Worm (Caenorhabditis elegans) whole organism, L2 larva: ENCODE data around the gene ttll-4.

Experiments
- C34F6.9 ChIP-seq: fragments of 150-350 bp; optimal IDR thresholded peaks from 2 replicates; lab custom pipeline; 2014; ENCODE audit warnings: missing biosample characterization, missing genetic modification characterization
- F13H6.1 ChIP-seq: sonication (generic microtip); optimal IDR thresholded peaks from 2 replicates; lab custom pipeline; 2016; ENCODE audit warnings: missing genetic modification characterization, missing compliant biosample characterization
- Y55F3AM.14 ChIP-seq: fragments of 200-800 bp; sonication (Bioruptor generic); optimal IDR thresholded peaks from 2 replicates; lab custom pipeline; 2018; ENCODE audit warnings: mild to moderate bottlenecking, missing genetic modification characterization, missing compliant biosample characterization
- blmp-1 ChIP-seq: sonication (generic microtip); optimal IDR thresholded peaks from 2 replicates; lab custom pipeline; 2017; ENCODE audit warnings: missing genetic modification characterization, mild to moderate bottlenecking, missing compliant biosample characterization, antibody characterized with exemption, moderate library complexity; ENCODE audit not compliant: insufficient read depth
- crh-2 ChIP-seq: sonication (generic microtip); optimal IDR thresholded peaks from 2 replicates; lab custom pipeline; 2017; ENCODE audit warnings: missing biosample characterization, missing genetic modification characterization
- egl-27 ChIP-seq: sonication (generic microtip); optimal IDR thresholded peaks from 3 replicates; lab custom pipeline; 2017; ENCODE audit warnings: missing biosample characterization, missing genetic modification reagents, missing genetic modification characterization
- elt-1 ChIP-seq: fragments of 150-350 bp; optimal IDR thresholded peaks from 2 replicates; lab custom pipeline; 2014; ENCODE audit warnings: missing biosample characterization, missing genetic modification characterization
- fos-1 ChIP-seq: fragments of 150-350 bp; optimal IDR thresholded peaks from 2 replicates; lab custom pipeline; 2014; ENCODE audit warnings: missing biosample characterization, missing genetic modification characterization
- gmeb-1 ChIP-seq: fragments of 150-350 bp; optimal IDR thresholded peaks from 2 replicates; lab custom pipeline; 2014; ENCODE audit warnings: missing biosample characterization, missing genetic modification characterization
- lin-11 ChIP-seq: fragments of 150-350 bp; sonication (generic microtip); optimal IDR thresholded peaks from 2 replicates; lab custom pipeline; 2014; ENCODE audit warnings: missing biosample characterization, missing genetic modification characterization, inconsistent platforms, mixed read lengths
- lin-13 ChIP-seq: fragments of 150-350 bp; optimal IDR thresholded peaks from 2 replicates; lab custom pipeline; 2014; ENCODE audit warnings: missing biosample characterization, missing genetic modification reagents, missing genetic modification characterization
- lsy-2 ChIP-seq, 2 experiments: fragments of 150-350 bp in 1 of 2; sonication (generic microtip) in 1 of 2; optimal IDR thresholded peaks; 2 replicates each; lab custom pipeline; 2014 to 2017; ENCODE audit warnings: missing biosample characterization in 2 of 2, missing genetic modification characterization in 2 of 2
- mab-5 ChIP-seq: fragments of 150-350 bp; optimal IDR thresholded peaks from 2 replicates; lab custom pipeline; 2014; ENCODE audit warnings: missing biosample characterization, missing genetic modification characterization
- mbf-1 ChIP-seq: sonication (generic microtip); optimal IDR thresholded peaks from 2 replicates; lab custom pipeline; 2017; ENCODE audit warnings: missing biosample characterization, missing genetic modification characterization
- mdl-1 ChIP-seq, 2 experiments: fragments of 150-350 bp in 1 of 2; sonication (generic microtip) in 1 of 2; optimal IDR thresholded peaks; 2 replicates each; lab custom pipeline; 2017; ENCODE audit warnings: missing biosample characterization in 2 of 2, missing genetic modification characterization in 2 of 2
- nhr-11 ChIP-seq: fragments of 150-350 bp; optimal IDR thresholded peaks from 2 replicates; lab custom pipeline; 2014; ENCODE audit warnings: missing biosample characterization, missing genetic modification characterization
- nhr-12 ChIP-seq: fragments of 150-350 bp; optimal IDR thresholded peaks from 2 replicates; lab custom pipeline; 2014; ENCODE audit warnings: missing biosample characterization, missing genetic modification characterization
- nhr-129 ChIP-seq: fragments of 150-350 bp; optimal IDR thresholded peaks from 2 replicates; lab custom pipeline; 2014; ENCODE audit warnings: missing biosample characterization, missing genetic modification characterization
- nhr-21 ChIP-seq: fragments of 150-350 bp; optimal IDR thresholded peaks from 2 replicates; lab custom pipeline; 2014; ENCODE audit warnings: missing biosample characterization, missing genetic modification characterization
- nhr-25 ChIP-seq: fragments of 150-350 bp; sonication (generic microtip); optimal IDR thresholded peaks from 3 replicates; lab custom pipeline; 2014; ENCODE audit warnings: missing biosample characterization, missing genetic modification characterization
- nhr-6 ChIP-seq: fragments of 150-350 bp; optimal IDR thresholded peaks from 2 replicates; lab custom pipeline; 2014; ENCODE audit warnings: missing biosample characterization, missing genetic modification characterization
- peb-1 ChIP-seq: fragments of 150-350 bp; optimal IDR thresholded peaks from 2 replicates; lab custom pipeline; 2014; ENCODE audit warnings: missing biosample characterization, missing genetic modification characterization
- sem-4 ChIP-seq: fragments of 150-350 bp; optimal IDR thresholded peaks from 2 replicates; lab custom pipeline; 2014; ENCODE audit warnings: missing biosample characterization, missing genetic modification reagents, missing genetic modification characterization
- sma-3 ChIP-seq: sonication (generic microtip); optimal IDR thresholded peaks from 2 replicates; lab custom pipeline; 2016; ENCODE audit warnings: missing genetic modification reagents, missing genetic modification characterization, missing compliant biosample characterization
- sma-9 ChIP-seq, 2 experiments: fragments of 150-350 bp in 1 of 2; sonication (generic microtip) in 1 of 2; optimal IDR thresholded peaks; 2 replicates each; lab custom pipeline; 2014 to 2016; ENCODE audit warnings: missing genetic modification characterization in 2 of 2, mild to moderate bottlenecking in 1 of 2, missing biosample characterization in 1 of 2, missing compliant biosample characterization in 1 of 2, missing genetic modification reagents in 1 of 2, moderate library complexity in 1 of 2
- unc-39 ChIP-seq: fragments of 150-350 bp; optimal IDR thresholded peaks from 2 replicates; lab custom pipeline; 2014; ENCODE audit warnings: missing biosample characterization, missing genetic modification characterization
- unc-55 ChIP-seq: fragments of 150-350 bp; sonication (generic microtip); optimal IDR thresholded peaks from 3 replicates; lab custom pipeline; 2014; ENCODE audit warnings: missing biosample characterization, missing genetic modification reagents, missing genetic modification characterization
- ztf-1 ChIP-seq: fragments of 200-800 bp; sonication (Bioruptor generic); conservative IDR thresholded peaks from 2 replicates; pipeline ENCODE4 v1.3.6; 2022; ENCODE audit warnings: missing genetic modification characterization, missing compliant biosample characterization
- ztf-11 ChIP-seq: sonication (generic microtip); optimal IDR thresholded peaks from 2 replicates; lab custom pipeline; 2017; ENCODE audit warnings: missing biosample characterization, missing genetic modification characterization

The ttll-4 gene

DNA sequence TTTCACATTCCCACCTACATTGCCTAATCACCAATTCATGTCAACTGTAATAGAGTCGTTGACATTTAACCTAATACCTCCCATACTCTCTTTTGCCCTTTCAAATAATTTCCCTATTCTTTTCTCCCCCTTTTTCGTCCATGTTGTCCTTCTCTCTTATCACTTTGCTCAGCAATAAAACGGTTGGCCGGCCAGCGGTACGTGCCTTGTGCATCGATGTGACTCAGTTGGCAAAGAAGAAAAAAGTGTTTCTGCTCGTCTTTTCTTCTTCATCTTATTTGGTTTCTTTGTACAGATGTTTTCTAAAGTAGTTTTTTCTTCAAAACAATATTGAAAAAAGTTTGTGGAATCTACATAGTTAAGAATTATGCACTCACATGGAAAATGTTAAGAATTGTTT, 10.5 kb downstream of the ttll-4 start:
- peak; percentile 38 for TF ChIP-seq crh-2 (tag; lab: Kevin White, UChicago)
- TF ChIP-seq unc-55 (GFP tag; lab: Kevin White, UChicago), result no peak
- TF ChIP-seq fos-1, result peak; percentile 88
- no peak for TF ChIP-seq unc-39 (tag; lab: Kevin White, UChicago)

DNA sequence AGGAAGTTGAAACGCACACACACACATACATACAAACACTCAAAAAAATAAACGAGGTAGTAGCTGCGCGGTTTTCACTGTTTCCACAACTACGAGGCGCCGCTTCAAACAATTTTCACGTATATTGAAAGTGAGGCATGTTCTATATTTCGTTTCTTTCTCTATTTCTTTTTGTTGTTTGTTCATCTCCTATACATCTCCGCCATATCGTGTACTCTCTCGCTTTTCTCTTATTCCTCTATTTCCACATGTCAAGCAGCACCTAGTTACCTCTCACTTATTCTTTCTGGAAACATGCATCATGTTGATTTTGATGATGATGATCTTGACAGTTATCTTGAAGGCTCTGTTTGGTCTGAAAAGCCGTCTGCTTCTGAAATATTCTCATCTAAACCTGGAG, 12.8 kb downstream of the ttll-4 start, which contains the start of gene ZK1128.7:
Gene ZK1128.7 (plus strand): TSS at position 229 of the 400 bp plus-strand sequence.
- TF ChIP-seq peb-1 (tag; lab: Kevin White, UChicago) (no peak), sem-4 (no peak), nhr-11 (no peak), nhr-6 (tag; lab: Kevin White, UChicago) (no peak), C34F6.9 (tag; lab: Kevin White, UChicago) (peak; percentile 15), unc-39 (tag; lab: Kevin White, UChicago) (no peak), F13H6.1 (tag; lab: Kevin White, UChicago) (peak; percentile 43), blmp-1 (tag; lab: Kevin White, UChicago) (peak; percentile 22), unc-55 (GFP tag; lab: Kevin White, UChicago) (peak; percentile 36), lin-11 (tag; lab: Kevin White, UChicago) (no peak), lsy-2 (tag; optimal IDR thresholded peaks at IDR 0.05; lab: Kevin White, UChicago) (peak in 1 of 2 experiments; percentile 30), sma-9 (GFP tag; optimal IDR thresholded peaks at IDR 0.05; lab: Kevin White, UChicago) (peak; percentile 20), sma-9 (tag; optimal IDR thresholded peaks at IDR 0.05; lab: Kevin White, UChicago) (no peak)
- TF ChIP-seq, all 48 proteins: peak for 6

DNA sequence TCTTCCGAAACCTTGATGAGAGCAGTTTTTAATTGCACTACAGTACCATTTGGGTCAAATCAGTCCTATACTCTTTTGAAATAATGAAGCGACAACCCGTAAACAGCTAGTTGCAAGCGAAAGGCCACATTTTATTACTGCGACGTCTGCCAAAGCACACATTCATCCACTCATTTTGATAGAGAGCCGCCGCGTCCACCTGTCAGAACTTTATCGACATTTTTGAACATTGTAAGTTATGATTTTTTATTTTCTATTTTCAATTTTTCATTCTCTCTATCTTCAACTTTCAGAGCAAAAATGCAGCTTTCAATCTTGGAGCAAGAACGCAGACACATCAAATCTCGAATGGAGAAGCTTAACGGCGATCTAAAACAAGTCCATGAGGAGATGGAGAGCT, 16.7 kb downstream of the ttll-4 start, which contains the start of gene K08E5.6:
Gene K08E5.6 (plus strand): TSS at position 301 of the 400 bp plus-strand sequence.
- TF ChIP-seq mdl-1 (tag; optimal IDR thresholded peaks at IDR 0.05; lab: Kevin White, UChicago) (no peak), fos-1 (no peak), nhr-12 (tag; lab: Kevin White, UChicago) (no peak), unc-55 (GFP tag; lab: Kevin White, UChicago) (no peak), nhr-129 (tag; lab: Kevin White, UChicago) (no peak), lsy-2 (tag; optimal IDR thresholded peaks at IDR 0.05; lab: Kevin White, UChicago) (no peak), nhr-21 (no peak), sma-3 (GFP tag; lab: Kevin White, UChicago) (no peak), nhr-25 (tag; lab: Kevin White, UChicago) (no peak)

DNA sequence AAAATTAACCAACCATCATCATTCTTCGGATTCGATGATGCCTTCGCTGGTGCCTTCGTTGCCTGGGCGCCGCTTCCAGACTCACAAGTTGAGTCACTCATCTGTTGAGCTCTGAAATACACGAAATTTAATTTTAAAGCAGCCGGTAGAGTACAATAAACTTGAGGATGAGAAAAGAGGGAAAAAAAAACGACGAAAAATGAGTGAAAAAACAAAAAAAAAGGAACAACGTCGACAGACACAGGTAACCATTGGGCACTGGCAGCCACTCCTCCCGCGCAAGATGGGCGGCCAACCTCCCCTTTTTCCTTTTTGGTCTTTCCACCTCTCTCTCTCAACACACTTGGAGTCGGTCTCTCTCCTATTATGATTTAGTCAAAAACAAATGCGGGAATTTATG, 22.7 kb downstream of the ttll-4 start, which contains the start of gene K08E5.1:
Gene K08E5.1 (minus strand): TSS at position 101 of the 400 bp plus-strand sequence.
- no peak for TF ChIP-seq gmeb-1 (tag; lab: Kevin White, UChicago)
- TF ChIP-seq mbf-1, result no peak
- no peak for TF ChIP-seq F13H6.1 (tag; lab: Kevin White, UChicago)
- no peak for TF ChIP-seq nhr-6 (tag; lab: Kevin White, UChicago)
- no peak for TF ChIP-seq mab-5 (tag; lab: Kevin White, UChicago)
- TF ChIP-seq Y55F3AM.14, result no peak

DNA sequence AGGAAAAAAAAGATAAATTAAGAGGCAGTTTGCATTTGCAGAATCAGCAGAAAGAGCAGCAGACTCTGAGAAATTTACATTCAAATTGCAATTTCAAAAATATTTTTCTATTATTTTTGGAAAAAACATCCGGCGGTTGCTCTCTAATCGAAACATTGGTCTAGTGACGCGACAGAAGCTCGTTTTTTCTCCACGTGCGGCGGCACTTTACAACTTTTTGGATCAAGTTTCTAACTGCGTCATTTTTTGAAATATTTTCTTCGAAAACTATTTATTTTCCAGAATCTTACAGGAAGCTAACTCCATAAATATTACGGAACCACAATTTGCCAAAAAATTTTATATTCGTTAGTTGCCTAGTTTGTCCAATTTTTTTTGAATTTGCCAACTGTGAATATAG, 25.9 kb downstream of the ttll-4 start:
- TF ChIP-seq elt-1, result no peak
- TF ChIP-seq ztf-11 (tag; lab: Kevin White, UChicago), result no peak
- TF ChIP-seq, all 48 proteins: peak for 0

DNA sequence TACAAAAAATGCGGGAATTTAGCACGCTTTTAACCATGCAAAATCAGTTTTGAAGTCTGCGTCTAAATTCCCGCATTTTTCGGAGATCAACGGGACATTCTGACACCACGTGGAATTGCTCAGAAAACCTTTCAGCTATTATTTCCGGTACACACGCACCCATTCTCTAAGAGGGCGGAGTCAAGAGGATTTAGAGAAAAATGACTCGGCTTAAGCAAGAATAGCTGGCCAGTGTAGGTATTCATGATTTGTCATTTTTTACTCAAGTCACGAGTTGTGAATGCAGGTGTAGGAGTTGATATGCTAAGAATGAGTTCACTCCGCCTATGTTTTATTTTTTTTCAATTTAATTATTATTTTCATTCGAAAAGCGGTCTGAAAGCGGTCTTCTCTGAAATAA, 26.7 kb downstream of the ttll-4 start:
- TF ChIP-seq C34F6.9 (tag; lab: Kevin White, UChicago) (peak; percentile 30), ztf-1 (GFP tag; lab: Robert Waterston, UW) (no peak), lin-11 (tag; lab: Kevin White, UChicago) (peak; percentile 19), sma-9 (GFP tag; optimal IDR thresholded peaks at IDR 0.05; lab: Kevin White, UChicago) (peak; percentile 35), sma-9 (tag; optimal IDR thresholded peaks at IDR 0.05; lab: Kevin White, UChicago) (no peak), egl-27 (no peak), lsy-2 (tag; optimal IDR thresholded peaks at IDR 0.05; lab: Kevin White, UChicago) (peak in 1 of 2 experiments; percentile 38), lin-13 (GFP tag; lab: Kevin White, UChicago) (no peak)
